Fruit fly (Drosophila melanogaster) whole organism, wandering third instar larva: ENCODE data around the gene Sid.

ENCODE experiments used
- Hr78 ChIP-seq: fragments of >200 bp; optimal IDR thresholded peaks from 2 replicates; lab custom pipeline; 2017; ENCODE audit warnings: missing biosample characterization, missing genetic modification characterization
- usp ChIP-seq: fragments of >200 bp; optimal IDR thresholded peaks from 2 replicates; lab custom pipeline; 2017; ENCODE audit warnings: missing biosample characterization, missing genetic modification characterization

DNA sequence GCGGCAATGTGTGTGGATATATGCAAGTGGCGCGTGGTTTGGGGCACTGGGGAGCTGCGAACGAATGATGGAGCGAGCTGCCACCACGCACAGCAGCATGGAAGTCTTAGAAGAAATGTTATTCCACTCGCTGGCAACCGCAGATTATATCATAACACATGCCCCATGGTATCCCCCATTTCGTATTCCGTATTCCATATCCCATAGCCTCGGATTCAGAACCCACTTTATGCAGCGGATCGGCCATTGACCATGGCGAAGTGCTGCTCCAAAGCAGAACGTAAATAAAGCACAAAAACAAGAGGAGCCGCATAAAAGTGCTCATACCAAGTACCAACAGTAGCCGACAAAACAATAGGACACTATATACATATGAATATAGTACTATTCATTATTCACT is 41.8 kb upstream of the Sid start:
- TF ChIP-seq Hr78 (GFP tag; lab: Kevin White, UChicago) (no peak), usp (no peak)
